Worm (Caenorhabditis elegans) whole organism, mixed stage, embryonic: Measurements from ENCODE around the gene C32B5.7.
A peak's percentile ranks its signal among the peaks of the same experiment; 100 is the strongest.

Experiments
- elt-1 ChIP-seq: sonication (generic microtip); optimal IDR thresholded peaks from 2 replicates; lab custom pipeline; 2017; ENCODE audit warnings: missing genetic modification characterization, mild to moderate bottlenecking, missing compliant biosample characterization, antibody characterized with exemption, moderate library complexity, borderline replicate concordance; ENCODE audit not compliant: insufficient read depth
- lin-13 ChIP-seq: fragments of 150-350 bp; optimal IDR thresholded peaks from 2 replicates; lab custom pipeline; 2014; ENCODE audit warnings: missing biosample characterization, missing genetic modification characterization
- lsy-2 ChIP-seq: fragments of 150-350 bp; optimal IDR thresholded peaks from 2 replicates; lab custom pipeline; 2014; ENCODE audit warnings: missing biosample characterization, missing genetic modification characterization
- nhr-2 ChIP-seq: fragments of 150-350 bp; optimal IDR thresholded peaks from 2 replicates; lab custom pipeline; 2014; ENCODE audit warnings: missing biosample characterization, missing genetic modification characterization
- nhr-237 ChIP-seq: fragments of 150-350 bp; optimal IDR thresholded peaks from 2 replicates; lab custom pipeline; 2014; ENCODE audit warnings: missing biosample characterization, missing genetic modification characterization
- snpc-4 ChIP-seq: fragments of 150-350 bp; optimal IDR thresholded peaks from 2 replicates; lab custom pipeline; 2014; ENCODE audit warnings: missing biosample characterization, missing genetic modification characterization
- tbx-8 ChIP-seq: fragments of 200-800 bp; sonication (Bioruptor generic); optimal IDR thresholded peaks from 2 replicates; lab custom pipeline; 2018; ENCODE audit warnings: mild to moderate bottlenecking, missing genetic modification characterization, moderate library complexity, missing compliant biosample characterization
- zip-8 ChIP-seq: fragments of 150-350 bp; optimal IDR thresholded peaks from 2 replicates; lab custom pipeline; 2014; ENCODE audit warnings: missing biosample characterization, missing genetic modification characterization

ce11 chrII:937265-937664 lies 23.1 kb upstream of the C32B5.7 start:
- TF ChIP-seq nhr-2 (tag; lab: Kevin White, UChicago) (peak; percentile 90), snpc-4 (tag; lab: Kevin White, UChicago) (no peak), lsy-2 (tag; lab: Kevin White, UChicago) (no peak), nhr-237 (tag; lab: Kevin White, UChicago) (no peak), zip-8 (peak; percentile 64), tbx-8 (GFP tag; lab: Kevin White, UChicago) (no peak), lin-13 (tag; lab: Kevin White, UChicago) (no peak), elt-1 (tag; lab: Kevin White, UChicago) (no peak)
